Worm (Caenorhabditis elegans) whole organism, L4 larva: ENCODE data around the gene R07H5.16.

ENCODE experiments used
- D1046.2 ChIP-seq: fragments of 200-800 bp; sonication (Bioruptor generic); IDR thresholded peaks from 2 replicates; pipeline ENCODE4 v1.3.6; 2022; ENCODE audit warnings: missing genetic modification characterization, missing compliant biosample characterization
- F49E8.2 ChIP-seq: sonication (generic microtip); optimal IDR thresholded peaks from 2 replicates; lab custom pipeline; 2016; ENCODE audit warnings: missing compliant biosample characterization, mild to moderate bottlenecking, missing genetic modification characterization, borderline replicate concordance
- T20F7.1 ChIP-seq: fragments of 200-800 bp; sonication (Bioruptor generic); optimal IDR thresholded peaks from 2 replicates; lab custom pipeline; 2018; ENCODE audit warnings: mild to moderate bottlenecking, missing genetic modification characterization, missing compliant biosample characterization
- Y105C5A.15 ChIP-seq: fragments of 200-800 bp; sonication (Bioruptor generic); IDR thresholded peaks from 2 replicates; pipeline ENCODE4 v1.3.6; 2022; ENCODE audit warnings: missing genetic modification characterization, missing compliant biosample characterization
- Y5F2A.4 ChIP-seq: fragments of 200-800 bp; sonication (Bioruptor generic); optimal IDR thresholded peaks from 2 replicates; lab custom pipeline; 2018; ENCODE audit warnings: mild to moderate bottlenecking, missing genetic modification characterization, missing compliant biosample characterization
- Y75B8A.6 ChIP-seq: fragments of 200-800 bp; sonication (Bioruptor generic); IDR thresholded peaks from 2 replicates; pipeline ENCODE4 v1.3.6; 2022; ENCODE audit warnings: missing genetic modification reagents, missing genetic modification characterization, missing compliant biosample characterization
- ZK337.2 ChIP-seq: fragments of 200-800 bp; sonication (Bioruptor generic); IDR thresholded peaks from 2 replicates; pipeline ENCODE4 v1.3.6; 2022; ENCODE audit warnings: missing genetic modification reagents, missing genetic modification characterization, missing compliant biosample characterization
- arid-1 ChIP-seq: fragments of 200-800 bp; sonication (Bioruptor generic); conservative IDR thresholded peaks from 2 replicates; pipeline ENCODE4 v1.3.6; 2022; ENCODE audit warnings: missing genetic modification reagents, missing genetic modification characterization, missing compliant biosample characterization
- ceh-20 ChIP-seq: fragments of 200-800 bp; sonication (Bioruptor generic); IDR thresholded peaks from 2 replicates; pipeline ENCODE4 v1.3.6; 2022; ENCODE audit warnings: missing genetic modification reagents, missing genetic modification characterization, missing compliant biosample characterization
- ceh-82 ChIP-seq: sonication (generic microtip); optimal IDR thresholded peaks from 2 replicates; lab custom pipeline; 2017; ENCODE audit warnings: missing biosample characterization, missing genetic modification characterization
- ctbp-1 ChIP-seq: fragments of 200-800 bp; sonication (Bioruptor generic); IDR thresholded peaks from 2 replicates; pipeline ENCODE4 v1.3.6; 2022; ENCODE audit warnings: missing genetic modification reagents, missing genetic modification characterization, missing compliant biosample characterization
- daf-12 ChIP-seq: fragments of 150-350 bp; optimal IDR thresholded peaks from 2 replicates; lab custom pipeline; 2014; ENCODE audit warnings: missing biosample characterization, missing genetic modification reagents, missing genetic modification characterization
- daf-19 ChIP-seq: fragments of 200-800 bp; sonication (Bioruptor generic); conservative IDR thresholded peaks from 2 replicates; pipeline ENCODE4 v1.3.6; 2022; ENCODE audit warnings: missing genetic modification characterization, missing compliant biosample characterization
- dmd-8 ChIP-seq: fragments of 200-800 bp; sonication (Bioruptor generic); IDR thresholded peaks from 2 replicates; pipeline ENCODE4 v1.3.6; 2022; ENCODE audit warnings: missing genetic modification characterization, missing compliant biosample characterization
- dmd-9 ChIP-seq: fragments of 200-800 bp; sonication (Bioruptor generic); IDR thresholded peaks from 2 replicates; pipeline ENCODE4 v1.3.6; 2022; ENCODE audit warnings: missing genetic modification reagents, missing genetic modification characterization, missing compliant biosample characterization
- dpl-1 ChIP-seq: fragments of 150-350 bp; optimal IDR thresholded peaks from 2 replicates; lab custom pipeline; 2014; ENCODE audit warnings: missing biosample characterization, missing genetic modification reagents, missing genetic modification characterization
- dve-1 ChIP-seq: sonication (generic microtip); optimal IDR thresholded peaks from 2 replicates; lab custom pipeline; 2017; ENCODE audit warnings: antibody characterized with exemption, mild to moderate bottlenecking, missing genetic modification characterization, missing compliant biosample characterization; ENCODE audit not compliant: insufficient read depth
- fos-1 ChIP-seq: fragments of 150-350 bp; optimal IDR thresholded peaks from 2 replicates; lab custom pipeline; 2014; ENCODE audit warnings: missing biosample characterization, missing genetic modification characterization
- gei-8 ChIP-seq: fragments of 200-800 bp; sonication (Bioruptor generic); optimal IDR thresholded peaks from 2 replicates; lab custom pipeline; 2018; ENCODE audit warnings: mild to moderate bottlenecking, missing genetic modification characterization, missing compliant biosample characterization
- hif-1 ChIP-seq, 2 experiments: sonication (generic microtip); optimal IDR thresholded peaks; 2 replicates each; lab custom pipeline; 2016 to 2017; ENCODE audit warnings: missing compliant biosample characterization in 2 of 2, missing genetic modification characterization in 2 of 2, missing genetic modification reagents in 2 of 2, missing genotype in 2 of 2, mild to moderate bottlenecking in 1 of 2
- hlh-11 ChIP-seq: fragments of 200-800 bp; sonication (Bioruptor generic); optimal IDR thresholded peaks from 2 replicates; lab custom pipeline; 2018; ENCODE audit warnings: mild to moderate bottlenecking, missing genetic modification characterization, missing compliant biosample characterization
- hlh-30 ChIP-seq: sonication (generic microtip); optimal IDR thresholded peaks from 2 replicates; lab custom pipeline; 2017; ENCODE audit warnings: antibody characterized with exemption, mild to moderate bottlenecking, missing genetic modification characterization, missing compliant biosample characterization; ENCODE audit not compliant: insufficient read depth
- jun-1 ChIP-seq: fragments of 150-350 bp; optimal IDR thresholded peaks from 2 replicates; lab custom pipeline; 2014; ENCODE audit warnings: missing biosample characterization, missing genetic modification reagents, missing genetic modification characterization
- lin-1 ChIP-seq: fragments of 200-800 bp; sonication (Bioruptor generic); IDR thresholded peaks from 2 replicates; pipeline ENCODE4 v1.3.6; 2022; ENCODE audit warnings: missing genetic modification reagents, missing genetic modification characterization, missing compliant biosample characterization
- lin-13 ChIP-seq: fragments of 150-350 bp; optimal IDR thresholded peaks from 2 replicates; lab custom pipeline; 2014; ENCODE audit warnings: missing biosample characterization, missing genetic modification reagents, missing genetic modification characterization
- lin-29 ChIP-seq: fragments of 200-800 bp; sonication (Bioruptor generic); IDR thresholded peaks from 2 replicates; pipeline ENCODE4 v1.3.6; 2022; ENCODE audit warnings: missing genetic modification reagents, missing genetic modification characterization, missing compliant biosample characterization
- lin-38 ChIP-seq: fragments of 200-800 bp; sonication (Bioruptor generic); IDR thresholded peaks from 2 replicates; pipeline ENCODE4 v1.3.6; 2022; ENCODE audit warnings: missing genetic modification reagents, missing genetic modification characterization, missing compliant biosample characterization
- lir-3 ChIP-seq: sonication (generic microtip); optimal IDR thresholded peaks from 2 replicates; lab custom pipeline; 2016; ENCODE audit warnings: mild to moderate bottlenecking, missing genetic modification characterization, missing compliant biosample characterization
- madf-5 ChIP-seq, 2 experiments: fragments of 200-800 bp; sonication (Bioruptor generic); IDR thresholded peaks; 2 replicates each; pipeline ENCODE4 v1.3.6; 2022; ENCODE audit warnings: missing compliant biosample characterization in 2 of 2, missing genetic modification characterization in 2 of 2
- madf-9 ChIP-seq: fragments of 200-800 bp; sonication (Bioruptor generic); conservative IDR thresholded peaks from 2 replicates; pipeline ENCODE4 v1.3.6; 2022; ENCODE audit warnings: missing genetic modification reagents, missing genetic modification characterization, missing compliant biosample characterization
- mes-2 ChIP-seq: sonication (generic microtip); optimal IDR thresholded peaks from 2 replicates; lab custom pipeline; 2016; ENCODE audit warnings: missing genotype, mild to moderate bottlenecking, missing genetic modification characterization, missing compliant biosample characterization; ENCODE audit not compliant: poor library complexity, severe bottlenecking
- mxl-2 ChIP-seq: fragments of 200-800 bp; sonication (Bioruptor generic); conservative IDR thresholded peaks from 2 replicates; pipeline ENCODE4 v1.3.6; 2022; ENCODE audit warnings: missing genetic modification reagents, missing genetic modification characterization, missing compliant biosample characterization
- nhr-11 ChIP-seq: fragments of 150-350 bp; optimal IDR thresholded peaks from 2 replicates; lab custom pipeline; 2014; ENCODE audit warnings: missing biosample characterization, missing genetic modification characterization
- nhr-237 ChIP-seq: sonication (generic microtip); optimal IDR thresholded peaks from 2 replicates; lab custom pipeline; 2017; ENCODE audit warnings: missing biosample characterization, missing genetic modification characterization
- nhr-25 ChIP-seq: sonication (generic microtip); optimal IDR thresholded peaks from 2 replicates; lab custom pipeline; 2017; ENCODE audit warnings: missing genetic modification characterization, mild to moderate bottlenecking, missing compliant biosample characterization, antibody characterized with exemption, moderate library complexity, borderline replicate concordance; ENCODE audit not compliant: insufficient read depth
- nhr-42 ChIP-seq: fragments of 200-800 bp; sonication (Bioruptor generic); IDR thresholded peaks from 2 replicates; pipeline ENCODE4 v1.3.6; 2022; ENCODE audit warnings: missing genetic modification characterization, missing compliant biosample characterization
- nhr-6 ChIP-seq: fragments of 150-350 bp; optimal IDR thresholded peaks from 2 replicates; lab custom pipeline; 2014; ENCODE audit warnings: missing biosample characterization, missing genetic modification characterization
- pha-4 ChIP-seq, 2 experiments: fragments of 150-350 bp in 1 of 2; fragments of 200-800 bp in 1 of 2; sonication (Bioruptor generic) in 1 of 2; IDR thresholded peaks in 1 of 2; optimal IDR thresholded peaks in 1 of 2; 2 replicates each; pipeline versions ENCODE4 v1.3.6 to Lab custom; 2014 to 2022; ENCODE audit warnings: missing genetic modification characterization in 2 of 2, missing genetic modification reagents in 2 of 2, missing biosample characterization in 1 of 2, missing compliant biosample characterization in 1 of 2
- php-3 ChIP-seq: fragments of 200-800 bp; sonication (Bioruptor generic); IDR thresholded peaks from 2 replicates; pipeline ENCODE4 v1.3.6; 2022; ENCODE audit warnings: missing genetic modification reagents, missing genetic modification characterization, missing compliant biosample characterization
- rbr-2 ChIP-seq: sonication (generic microtip); optimal IDR thresholded peaks from 2 replicates; lab custom pipeline; 2016; ENCODE audit warnings: missing genotype, missing genetic modification characterization, missing compliant biosample characterization
- sdz-12 ChIP-seq: fragments of 200-800 bp; sonication (Bioruptor generic); optimal IDR thresholded peaks from 2 replicates; lab custom pipeline; 2018; ENCODE audit warnings: mild to moderate bottlenecking, missing genetic modification characterization, missing compliant biosample characterization
- tra-1 ChIP-seq: fragments of 200-800 bp; sonication (Bioruptor generic); IDR thresholded peaks from 2 replicates; pipeline ENCODE4 v1.3.6; 2022; ENCODE audit warnings: missing genetic modification reagents, missing genetic modification characterization, missing compliant biosample characterization
- vab-7 ChIP-seq: fragments of 200-800 bp; sonication (Bioruptor generic); IDR thresholded peaks from 2 replicates; pipeline ENCODE4 v1.3.6; 2022; ENCODE audit warnings: missing genetic modification reagents, missing genetic modification characterization, missing compliant biosample characterization
- zip-11 ChIP-seq: fragments of 200-800 bp; sonication (Bioruptor generic); IDR thresholded peaks from 2 replicates; pipeline ENCODE4 v1.3.6; 2022; ENCODE audit warnings: missing genetic modification characterization, missing compliant biosample characterization
- zip-2 ChIP-seq: fragments of 150-350 bp; optimal IDR thresholded peaks from 2 replicates; lab custom pipeline; 2014; ENCODE audit warnings: missing biosample characterization, missing genetic modification characterization

R07H5.16 gene

ce11 chrIV:11198983-11199382 lies at the start of gene R07H5.16:
Gene R07H5.16, plus strand, starts transcription at chrIV:11199330.
- TF ChIP-seq lin-38 (GFP tag; lab: Robert Waterston, UW): peak; percentile 92
- peak; percentile 65 for TF ChIP-seq vab-7 (GFP tag; lab: Robert Waterston, UW)
- TF ChIP-seq madf-9 (GFP tag; lab: Robert Waterston, UW): 0 out of 2 replicates have a peak, but pooled peaks have one; percentile 36
- peak; percentile 37 for TF ChIP-seq mes-2 (tag; lab: Kevin White, UChicago)

ce11 chrIV:11149454-11150163 lies 49.5 kb upstream of the R07H5.16 start, which contains the start of the genes F01G4.6 and pfd-1:
Gene F01G4.6, minus strand, starts transcription at chrIV:11149504.
Gene pfd-1, plus strand, starts transcription at chrIV:11150113.
- peak; percentile 85 for TF ChIP-seq pha-4 (GFP tag; IDR thresholded peaks at IDR 0.05; lab: Robert Waterston, UW)
- peak; percentile 74 for TF ChIP-seq pha-4 (tag; optimal IDR thresholded peaks at IDR 0.05; lab: Kevin White, UChicago)
- peak; percentile 89 for TF ChIP-seq hlh-30 (tag; lab: Kevin White, UChicago)
- TF ChIP-seq dpl-1 (GFP tag; lab: Kevin White, UChicago): peak; percentile 88
- 0 out of 2 replicates have a peak, but pooled peaks have one; percentile 47 for TF ChIP-seq Y75B8A.6 (GFP tag; lab: Robert Waterston, UW)
- TF ChIP-seq nhr-237 (tag; lab: Kevin White, UChicago): no peak
- TF ChIP-seq dmd-8 (GFP tag; lab: Robert Waterston, UW): no peak
- no peak for TF ChIP-seq ceh-82 (tag; lab: Kevin White, UChicago)
- peak; percentile 92 for TF ChIP-seq hlh-11 (tag; lab: Kevin White, UChicago)
- peak; percentile 89 for TF ChIP-seq ceh-20 (GFP tag; lab: Robert Waterston, UW)
- peak; percentile 71; the same call in 1 of the 2 replicates for TF ChIP-seq lin-29
- peak; percentile 90 for TF ChIP-seq lin-1
- peak; percentile 92 for TF ChIP-seq nhr-6 (tag; lab: Kevin White, UChicago)
- peak; percentile 85 for TF ChIP-seq lin-13 (GFP tag; lab: Kevin White, UChicago)
- TF ChIP-seq sdz-12: peak; percentile 30
- no peak for TF ChIP-seq ZK337.2
- no peak for TF ChIP-seq daf-19 (GFP tag; lab: Robert Waterston, UW)
- peak; percentile 80 for TF ChIP-seq nhr-25 (tag; lab: Kevin White, UChicago)
- peak; percentile 75 for TF ChIP-seq php-3
- TF ChIP-seq D1046.2 (GFP tag; lab: Robert Waterston, UW): no peak
- TF ChIP-seq madf-5 (GFP tag; IDR thresholded peaks at IDR 0.05; lab: Robert Waterston, UW): no peak
- no peak for TF ChIP-seq dmd-9 (GFP tag; lab: Robert Waterston, UW)
- no peak for TF ChIP-seq daf-12
- peak; percentile 92 for TF ChIP-seq nhr-11 (tag; lab: Kevin White, UChicago)
- peak; percentile 42 for TF ChIP-seq zip-2 (tag; lab: Kevin White, UChicago)
- 0 out of 2 replicates have a peak, but pooled peaks have one; percentile 11 for TF ChIP-seq tra-1 (GFP tag; lab: Robert Waterston, UW)
- no peak for TF ChIP-seq fos-1
- TF ChIP-seq mxl-2 (GFP tag; lab: Robert Waterston, UW): peak; percentile 66; the same call in 1 of the 2 replicates
- TF ChIP-seq gei-8: peak; percentile 45
- no peak for TF ChIP-seq zip-11
- TF ChIP-seq jun-1 (tag; lab: Kevin White, UChicago): peak; percentile 83
- TF ChIP-seq F49E8.2: no peak
- no peak for TF ChIP-seq Y105C5A.15 (GFP tag; lab: Robert Waterston, UW)
- TF ChIP-seq arid-1 (GFP tag; lab: Robert Waterston, UW): peak; percentile 91
- peak; percentile 99 for TF ChIP-seq dve-1 (tag; lab: Kevin White, UChicago)
- no peak for TF ChIP-seq lir-3 (tag; lab: Kevin White, UChicago)
- TF ChIP-seq hif-1 (tag; optimal IDR thresholded peaks at IDR 0.05; lab: Kevin White, UChicago): peak; percentile 29 to 89
- peak; percentile 69; the same call in 1 of the 2 replicates for TF ChIP-seq ctbp-1 (GFP tag; lab: Robert Waterston, UW)
- peak; percentile 91 for TF ChIP-seq rbr-2 (tag; lab: Kevin White, UChicago)
- 0 out of 2 replicates have a peak, but pooled peaks have one; percentile 11 for TF ChIP-seq nhr-42 (GFP tag; lab: Robert Waterston, UW)
- no peak for TF ChIP-seq Y5F2A.4 (GFP tag; lab: Kevin White, UChicago)
- peak; percentile 84 for TF ChIP-seq lin-38 (GFP tag; lab: Robert Waterston, UW)
- no peak for TF ChIP-seq T20F7.1 (GFP tag; lab: Kevin White, UChicago)
